ENCODE assay signal across 5 fruit fly cellular contexts in genomic region chr2L:5002711-5003402, dm6.
A peak's percentile ranks its signal among the peaks of the same experiment; 100 is the strongest.
TF ChIP-seq lines count a peak whose summit lies in the region.

No protein-coding gene starts in this region.

- TF ChIP-seq CTCF in whole organism, embryonic (GFP tag; optimal IDR thresholded peaks at IDR 0.05; lab: Kevin White, UChicago), result no peak

TF ChIP-seq in whole organism, adult, 20 proteins besides CTCF, POLR2A, EP300 and RAD21 (continues in another document):
- TF ChIP-seq Crg-1 (GFP tag; optimal IDR thresholded peaks at IDR 0.05; lab: Kevin White, UChicago) (peak; percentile 29), tj (GFP tag; optimal IDR thresholded peaks at IDR 0.05; lab: Kevin White, UChicago) (peak; percentile 64), CG7045 (GFP tag; optimal IDR thresholded peaks at IDR 0.05; lab: Kevin White, UChicago) (peak; percentile 74), CG14711 (tag; optimal IDR thresholded peaks at IDR 0.05; lab: Kevin White, UChicago) (peak; percentile 52), CG7101 (tag; optimal IDR thresholded peaks at IDR 0.05; lab: Kevin White, UChicago) (peak; percentile 76), CG5204 (GFP tag; optimal IDR thresholded peaks at IDR 0.05; lab: Kevin White, UChicago) (peak; percentile 7), Clk (GFP tag; optimal IDR thresholded peaks at IDR 0.05; lab: Kevin White, UChicago) (peak; percentile 13), bab1 (GFP tag; optimal IDR thresholded peaks at IDR 0.05; lab: Kevin White, UChicago) (peak; percentile 10), cnc (optimal IDR thresholded peaks at IDR 0.05; lab: Kevin White, UChicago) (no peak), toe (GFP tag; optimal IDR thresholded peaks at IDR 0.05; lab: Kevin White, UChicago) (peak; percentile 25), CG33017 (tag; optimal IDR thresholded peaks at IDR 0.05; lab: Kevin White, UChicago) (peak; percentile 85), cic (GFP tag; optimal IDR thresholded peaks at IDR 0.05; lab: Kevin White, UChicago) (peak; percentile 70), CG1620 (GFP tag; optimal IDR thresholded peaks at IDR 0.05; lab: Kevin White, UChicago) (no peak), ovo (GFP tag; optimal IDR thresholded peaks at IDR 0.05; lab: Kevin White, UChicago) (no peak), Hr96 (GFP tag; optimal IDR thresholded peaks at IDR 0.05; lab: Kevin White, UChicago) (peak; percentile 36), pad (GFP tag; optimal IDR thresholded peaks at IDR 0.05; lab: Kevin White, UChicago) (peak; percentile 39), kay (GFP tag; lab: Kevin White, UChicago; ENCODE audit: borderline replicate concordance) (peak; percentile 97), CG12768 (GFP tag; optimal IDR thresholded peaks at IDR 0.05; lab: Kevin White, UChicago) (peak; percentile 82)

TF ChIP-seq in whole organism, embryonic, 481 proteins besides CTCF, POLR2A, EP300 and RAD21 (continues in another document):
- no peak for TF ChIP-seq CG15269 (tag; optimal IDR thresholded peaks at IDR 0.05; lab: Kevin White, UChicago)
- no peak for TF ChIP-seq CG10431 (GFP tag; optimal IDR thresholded peaks at IDR 0.05; lab: Kevin White, UChicago)
- 0 out of 2 replicates have a peak, but pooled peaks have one; percentile 16 for TF ChIP-seq cas (GFP tag; IDR thresholded peaks at IDR 0.05; lab: Robert Waterston, UW)
- TF ChIP-seq CG11695 (GFP tag; IDR thresholded peaks at IDR 0.05; lab: Robert Waterston, UW), result 0 out of 3 replicates have a peak, but pooled peaks have one; percentile 23
- 0 out of 2 replicates have a peak, but pooled peaks have one; percentile 40 for TF ChIP-seq CG17328 (GFP tag; IDR thresholded peaks at IDR 0.05; lab: Robert Waterston, UW)
- TF ChIP-seq Med (GFP tag; lab: Kevin White, UChicago), result peak; percentile 27
- TF ChIP-seq Fer1 (GFP tag; optimal IDR thresholded peaks at IDR 0.05; lab: Kevin White, UChicago), result no peak
- TF ChIP-seq sens (GFP tag; lab: Kevin White, UChicago), result peak; percentile 72
- peak; percentile 29 for TF ChIP-seq Sox102F (GFP tag; optimal IDR thresholded peaks at IDR 0.05; lab: Kevin White, UChicago)
- TF ChIP-seq Drgx (GFP tag; IDR thresholded peaks at IDR 0.05; lab: Robert Waterston, UW), result peak; percentile 70
- peak; percentile 5 for TF ChIP-seq CG2120 (GFP tag; optimal IDR thresholded peaks at IDR 0.05; lab: Kevin White, UChicago)
- TF ChIP-seq grau (tag; optimal IDR thresholded peaks at IDR 0.05; lab: Kevin White, UChicago), result peak; percentile 1
- peak; percentile 3 for TF ChIP-seq CG10209 (GFP tag; optimal IDR thresholded peaks at IDR 0.05; lab: Kevin White, UChicago)
- TF ChIP-seq Taf1 (GFP tag; IDR thresholded peaks at IDR 0.05; lab: Robert Waterston, UW), result no peak
- TF ChIP-seq tgo (GFP tag; IDR thresholded peaks at IDR 0.05; lab: Robert Waterston, UW), result 0 out of 3 replicates have a peak, but pooled peaks have one; percentile 13
- 0 out of 3 replicates have a peak, but pooled peaks have one; percentile 5 for TF ChIP-seq ken (GFP tag; IDR thresholded peaks at IDR 0.05; lab: Robert Waterston, UW)
- TF ChIP-seq tio (GFP tag; optimal IDR thresholded peaks at IDR 0.05; lab: Kevin White, UChicago), result peak; percentile 4
- TF ChIP-seq exex (tag; optimal IDR thresholded peaks at IDR 0.05; lab: Kevin White, UChicago), result no peak

TF ChIP-seq in whole organism, prepupa, 60 proteins besides CTCF, POLR2A, EP300 and RAD21 (continues in another document):
- TF ChIP-seq CG32006 (GFP tag; optimal IDR thresholded peaks at IDR 0.05; lab: Kevin White, UChicago) (peak; percentile 81), CG6276 (GFP tag; optimal IDR thresholded peaks at IDR 0.05; lab: Kevin White, UChicago) (peak; percentile 63), Hr4 (GFP tag; optimal IDR thresholded peaks at IDR 0.05; lab: Kevin White, UChicago) (peak; percentile 83), CG8319 (GFP tag; optimal IDR thresholded peaks at IDR 0.05; lab: Kevin White, UChicago) (no peak), Eip75B (GFP tag; optimal IDR thresholded peaks at IDR 0.05; lab: Kevin White, UChicago) (no peak), cyc (GFP tag; optimal IDR thresholded peaks at IDR 0.05; lab: Kevin White, UChicago) (peak; percentile 10), net (GFP tag; optimal IDR thresholded peaks at IDR 0.05; lab: Kevin White, UChicago) (peak; percentile 37), CG10631 (GFP tag; optimal IDR thresholded peaks at IDR 0.05; lab: Kevin White, UChicago) (peak; percentile 15), CG8119 (GFP tag; IDR thresholded peaks at IDR 0.05; lab: Robert Waterston, UW) (peak; percentile 82), Hr39 (GFP tag; optimal IDR thresholded peaks at IDR 0.05; lab: Kevin White, UChicago) (peak; percentile 39), CG15336 (GFP tag; IDR thresholded peaks at IDR 0.05; lab: Robert Waterston, UW) (peak; percentile 82), lz (GFP tag; optimal IDR thresholded peaks at IDR 0.05; lab: Kevin White, UChicago) (peak; percentile 42), CG11294 (GFP tag; IDR thresholded peaks at IDR 0.05; lab: Robert Waterston, UW) (peak; percentile 49; the same call in 1 of the 2 replicates), CG8632 (GFP tag; optimal IDR thresholded peaks at IDR 0.05; lab: Kevin White, UChicago) (no peak), CG34406 (GFP tag; optimal IDR thresholded peaks at IDR 0.05; lab: Kevin White, UChicago) (no peak), pdm3 (GFP tag; optimal IDR thresholded peaks at IDR 0.05; lab: Kevin White, UChicago) (peak; percentile 47), Ets96B (tag; optimal IDR thresholded peaks at IDR 0.05; lab: Kevin White, UChicago) (peak; percentile 13), Sox102F (GFP tag; optimal IDR thresholded peaks at IDR 0.05; lab: Kevin White, UChicago) (no peak), vri (GFP tag; optimal IDR thresholded peaks at IDR 0.05; lab: Kevin White, UChicago) (peak; percentile 45)

TF ChIP-seq in whole organism, pupa, 21 proteins besides CTCF, POLR2A, EP300 and RAD21:
- TF ChIP-seq Ets98B (GFP tag; IDR thresholded peaks at IDR 0.05; lab: Robert Waterston, UW) (peak; percentile 75), CG8301 (tag; optimal IDR thresholded peaks at IDR 0.05; lab: Kevin White, UChicago) (peak; percentile 16), Pif1B (GFP tag; optimal IDR thresholded peaks at IDR 0.05; lab: Kevin White, UChicago) (no peak), CG15710 (tag; optimal IDR thresholded peaks at IDR 0.05; lab: Kevin White, UChicago) (peak; percentile 15), CG34367 (tag; optimal IDR thresholded peaks at IDR 0.05; lab: Kevin White, UChicago) (no peak), Pif1A (GFP tag; optimal IDR thresholded peaks at IDR 0.05; lab: Kevin White, UChicago) (peak; percentile 34), CG12605 (GFP tag; IDR thresholded peaks at IDR 0.05; lab: Robert Waterston, UW) (peak; percentile 60; the same call in 1 of the 2 replicates), CG32121 (GFP tag; IDR thresholded peaks at IDR 0.05; lab: Robert Waterston, UW) (peak; percentile 49; the same call in 1 of the 2 replicates), fd96Ca (GFP tag; IDR thresholded peaks at IDR 0.05; lab: Robert Waterston, UW) (peak; percentile 57; the same call in 1 of the 3 replicates), CG14655 (GFP tag; optimal IDR thresholded peaks at IDR 0.05; lab: Kevin White, UChicago) (peak; percentile 45), gl (tag; optimal IDR thresholded peaks at IDR 0.05; lab: Kevin White, UChicago) (no peak), CG4496 (GFP tag; IDR thresholded peaks at IDR 0.05; lab: Robert Waterston, UW) (peak; percentile 65; the same call in 2 of the 3 replicates)

TF ChIP-seq in whole organism, wandering third instar larva, 38 proteins besides CTCF, POLR2A, EP300 and RAD21 (continues in another document):
- TF ChIP-seq Rel (GFP tag; optimal IDR thresholded peaks at IDR 0.05; lab: Kevin White, UChicago) (no peak), Rel (tag; optimal IDR thresholded peaks at IDR 0.05; lab: Kevin White, UChicago) (no peak), br (GFP tag; optimal IDR thresholded peaks at IDR 0.05; lab: Kevin White, UChicago) (peak; percentile 62), psq (GFP tag; optimal IDR thresholded peaks at IDR 0.05; lab: Kevin White, UChicago) (peak; percentile 39), Vsx2 (GFP tag; optimal IDR thresholded peaks at IDR 0.05; lab: Kevin White, UChicago; ENCODE audit: partially characterized antibody) (no peak), CG32264 (GFP tag; optimal IDR thresholded peaks at IDR 0.05; lab: Kevin White, UChicago) (peak; percentile 14), CG9705 (GFP tag; optimal IDR thresholded peaks at IDR 0.05; lab: Kevin White, UChicago) (no peak), ey (GFP tag; optimal IDR thresholded peaks at IDR 0.05; lab: Kevin White, UChicago) (peak; percentile 78), woc (GFP tag; optimal IDR thresholded peaks at IDR 0.05; lab: Kevin White, UChicago) (peak; percentile 19), HLH106 (tag; optimal IDR thresholded peaks at IDR 0.05; lab: Kevin White, UChicago) (no peak), Dfd (GFP tag; optimal IDR thresholded peaks at IDR 0.05; lab: Kevin White, UChicago) (no peak), h (GFP tag; optimal IDR thresholded peaks at IDR 0.05; lab: Kevin White, UChicago) (peak; percentile 78), sv (GFP tag; optimal IDR thresholded peaks at IDR 0.05; lab: Kevin White, UChicago) (no peak), Mio (GFP tag; optimal IDR thresholded peaks at IDR 0.05; lab: Kevin White, UChicago) (no peak), brk (GFP tag; optimal IDR thresholded peaks at IDR 0.05; lab: Kevin White, UChicago) (no peak), Hr78 (GFP tag; optimal IDR thresholded peaks at IDR 0.05; lab: Kevin White, UChicago) (no peak), foxo (GFP tag; optimal IDR thresholded peaks at IDR 0.05; lab: Kevin White, UChicago) (peak in 1 of 2 experiments; percentile 75), Myc (optimal IDR thresholded peaks at IDR 0.05; lab: Kevin White, UChicago) (no peak), pan (optimal IDR thresholded peaks at IDR 0.05; lab: Kevin White, UChicago) (no peak), tai (GFP tag; optimal IDR thresholded peaks at IDR 0.05; lab: Kevin White, UChicago) (peak; percentile 13), N (GFP tag; optimal IDR thresholded peaks at IDR 0.05; lab: Kevin White, UChicago) (no peak), Hnf4 (GFP tag; optimal IDR thresholded peaks at IDR 0.05; lab: Kevin White, UChicago) (peak; percentile 61), Dif (GFP tag; optimal IDR thresholded peaks at IDR 0.05; lab: Kevin White, UChicago; ENCODE audit: partially characterized antibody) (no peak), GATAd (GFP tag; optimal IDR thresholded peaks at IDR 0.05; lab: Kevin White, UChicago) (no peak), Abd-B (GFP tag; optimal IDR thresholded peaks at IDR 0.05; lab: Kevin White, UChicago) (no peak), usp (GFP tag; optimal IDR thresholded peaks at IDR 0.05; lab: Kevin White, UChicago) (no peak), lola (GFP tag; optimal IDR thresholded peaks at IDR 0.05; lab: Kevin White, UChicago) (no peak), dsf (GFP tag; optimal IDR thresholded peaks at IDR 0.05; lab: Kevin White, UChicago; ENCODE audit: borderline replicate concordance) (no peak), rgr (GFP tag; optimal IDR thresholded peaks at IDR 0.05; lab: Kevin White, UChicago) (peak; percentile 73), fru (GFP tag; optimal IDR thresholded peaks at IDR 0.05; lab: Kevin White, UChicago) (peak; percentile 72), OdsH (GFP tag; optimal IDR thresholded peaks at IDR 0.05; lab: Kevin White, UChicago) (peak; percentile 81)
